Fruit fly (Drosophila melanogaster): ENCODE results near the gene CG7506.

dm6 chr3L:7598329-7598728 lies 43.1 kb downstream of the CG7506 start:
- TF ChIP-seq CG8478 (optimal IDR thresholded peaks at IDR 0.05) (no peak), CTCF (optimal IDR thresholded peaks at IDR 0.05) (no peak)
